Worm (Caenorhabditis elegans) whole organism, L4 larva: Measurements from ENCODE around the gene lipl-4.

Experiments used
- F10B5.3 ChIP-seq: sonication (generic microtip); optimal IDR thresholded peaks from 2 replicates; lab custom pipeline; 2016; ENCODE audit warnings: mild to moderate bottlenecking, missing genetic modification characterization, missing compliant biosample characterization
- F44E2.7 ChIP-seq: fragments of 200-800 bp; sonication (Bioruptor generic); IDR thresholded peaks from 2 replicates; pipeline ENCODE4 v2.1.2; 2022; ENCODE audit warnings: missing genetic modification characterization, missing compliant biosample characterization
- T26A8.4 ChIP-seq: fragments of 200-800 bp; sonication (Bioruptor generic); IDR thresholded peaks from 2 replicates; pipeline ENCODE4 v1.3.6; 2022; ENCODE audit warnings: missing genetic modification characterization, missing compliant biosample characterization
- Y48G9A.11 ChIP-seq: fragments of 200-800 bp; sonication (Bioruptor generic); IDR thresholded peaks from 2 replicates; pipeline ENCODE4 v1.3.6; 2022; ENCODE audit warnings: missing genetic modification reagents, missing genetic modification characterization, missing compliant biosample characterization
- Y5F2A.4 ChIP-seq: fragments of 200-800 bp; sonication (Bioruptor generic); optimal IDR thresholded peaks from 2 replicates; lab custom pipeline; 2018; ENCODE audit warnings: mild to moderate bottlenecking, missing genetic modification characterization, missing compliant biosample characterization
- Y75B8A.6 ChIP-seq: fragments of 200-800 bp; sonication (Bioruptor generic); IDR thresholded peaks from 2 replicates; pipeline ENCODE4 v1.3.6; 2022; ENCODE audit warnings: missing genetic modification reagents, missing genetic modification characterization, missing compliant biosample characterization
- arid-1 ChIP-seq: fragments of 200-800 bp; sonication (Bioruptor generic); conservative IDR thresholded peaks from 2 replicates; pipeline ENCODE4 v1.3.6; 2022; ENCODE audit warnings: missing genetic modification reagents, missing genetic modification characterization, missing compliant biosample characterization
- ceh-20 ChIP-seq: fragments of 200-800 bp; sonication (Bioruptor generic); IDR thresholded peaks from 2 replicates; pipeline ENCODE4 v1.3.6; 2022; ENCODE audit warnings: missing genetic modification reagents, missing genetic modification characterization, missing compliant biosample characterization
- ceh-32 ChIP-seq: sonication (generic microtip); optimal IDR thresholded peaks from 2 replicates; lab custom pipeline; 2016; ENCODE audit warnings: mild to moderate bottlenecking, missing genetic modification characterization, missing compliant biosample characterization; ENCODE audit not compliant: poor library complexity
- ceh-82 ChIP-seq: sonication (generic microtip); optimal IDR thresholded peaks from 2 replicates; lab custom pipeline; 2017; ENCODE audit warnings: missing biosample characterization, missing genetic modification characterization
- ces-1 ChIP-seq: fragments of 150-350 bp; sonication (generic microtip); optimal IDR thresholded peaks from 4 replicates; lab custom pipeline; 2014; ENCODE audit warnings: missing biosample characterization, missing genetic modification reagents, missing genetic modification characterization
- cey-2 ChIP-seq: sonication (generic microtip); optimal IDR thresholded peaks from 3 replicates; lab custom pipeline; 2017; ENCODE audit warnings: missing genetic modification characterization, mild to moderate bottlenecking, missing compliant biosample characterization, antibody characterized with exemption, borderline replicate concordance; ENCODE audit not compliant: insufficient read depth
- ctbp-1 ChIP-seq: fragments of 200-800 bp; sonication (Bioruptor generic); IDR thresholded peaks from 2 replicates; pipeline ENCODE4 v1.3.6; 2022; ENCODE audit warnings: missing genetic modification reagents, missing genetic modification characterization, missing compliant biosample characterization
- daf-8 ChIP-seq: fragments of 200-800 bp; sonication (Bioruptor generic); IDR thresholded peaks from 2 replicates; pipeline ENCODE4 v1.3.6; 2022; ENCODE audit warnings: missing genetic modification characterization, missing compliant biosample characterization
- dmd-8 ChIP-seq: fragments of 200-800 bp; sonication (Bioruptor generic); IDR thresholded peaks from 2 replicates; pipeline ENCODE4 v1.3.6; 2022; ENCODE audit warnings: missing genetic modification characterization, missing compliant biosample characterization
- egl-43 ChIP-seq: fragments of 200-800 bp; sonication (Bioruptor generic); IDR thresholded peaks from 2 replicates; pipeline ENCODE4 v1.3.6; 2022; ENCODE audit warnings: missing genetic modification reagents, missing genetic modification characterization, missing compliant biosample characterization
- fkh-10 ChIP-seq: fragments of 150-350 bp; optimal IDR thresholded peaks from 2 replicates; lab custom pipeline; 2014; ENCODE audit warnings: missing biosample characterization, missing genetic modification reagents, missing genetic modification characterization
- gei-8 ChIP-seq: fragments of 200-800 bp; sonication (Bioruptor generic); optimal IDR thresholded peaks from 2 replicates; lab custom pipeline; 2018; ENCODE audit warnings: mild to moderate bottlenecking, missing genetic modification characterization, missing compliant biosample characterization
- hif-1 ChIP-seq, 2 experiments: sonication (generic microtip); optimal IDR thresholded peaks; 2 replicates each; lab custom pipeline; 2016 to 2017; ENCODE audit warnings: missing compliant biosample characterization in 2 of 2, missing genetic modification characterization in 2 of 2, missing genetic modification reagents in 2 of 2, missing genotype in 2 of 2, mild to moderate bottlenecking in 1 of 2
- hlh-11 ChIP-seq: fragments of 200-800 bp; sonication (Bioruptor generic); optimal IDR thresholded peaks from 2 replicates; lab custom pipeline; 2018; ENCODE audit warnings: mild to moderate bottlenecking, missing genetic modification characterization, missing compliant biosample characterization
- hmg-1.1 ChIP-seq: fragments of 200-800 bp; sonication (Bioruptor generic); IDR thresholded peaks from 2 replicates; pipeline ENCODE4 v1.3.6; 2022; ENCODE audit warnings: missing genetic modification reagents, missing genetic modification characterization, missing compliant biosample characterization
- lin-13 ChIP-seq: fragments of 150-350 bp; optimal IDR thresholded peaks from 2 replicates; lab custom pipeline; 2014; ENCODE audit warnings: missing biosample characterization, missing genetic modification reagents, missing genetic modification characterization
- lin-38 ChIP-seq: fragments of 200-800 bp; sonication (Bioruptor generic); IDR thresholded peaks from 2 replicates; pipeline ENCODE4 v1.3.6; 2022; ENCODE audit warnings: missing genetic modification reagents, missing genetic modification characterization, missing compliant biosample characterization
- lsy-2 ChIP-seq, 2 experiments: fragments of 150-350 bp in 1 of 2; sonication (generic microtip) in 1 of 2; optimal IDR thresholded peaks; 2 replicates each; lab custom pipeline; 2014 to 2017; ENCODE audit warnings: missing biosample characterization in 2 of 2, missing genetic modification characterization in 2 of 2
- madf-5 ChIP-seq, 2 experiments: fragments of 200-800 bp; sonication (Bioruptor generic); IDR thresholded peaks; 2 replicates each; pipeline ENCODE4 v1.3.6; 2022; ENCODE audit warnings: missing compliant biosample characterization in 2 of 2, missing genetic modification characterization in 2 of 2
- mdl-1 ChIP-seq, 2 experiments: fragments of 150-350 bp in 1 of 2; sonication (generic microtip) in 1 of 2; optimal IDR thresholded peaks; 2 replicates each; lab custom pipeline; 2014 to 2017; ENCODE audit warnings: missing biosample characterization in 2 of 2, missing genetic modification characterization in 2 of 2
- mep-1 ChIP-seq: fragments of 150-350 bp; sonication (generic microtip); optimal IDR thresholded peaks from 3 replicates; lab custom pipeline; 2014; ENCODE audit warnings: missing biosample characterization, missing genetic modification characterization
- mxl-2 ChIP-seq: fragments of 200-800 bp; sonication (Bioruptor generic); conservative IDR thresholded peaks from 2 replicates; pipeline ENCODE4 v1.3.6; 2022; ENCODE audit warnings: missing genetic modification reagents, missing genetic modification characterization, missing compliant biosample characterization
- mxl-3 ChIP-seq: fragments of 200-800 bp; sonication (Bioruptor generic); optimal IDR thresholded peaks from 2 replicates; lab custom pipeline; 2018; ENCODE audit warnings: mild to moderate bottlenecking, missing genetic modification characterization, missing compliant biosample characterization
- nhr-102 ChIP-seq: sonication (generic microtip); optimal IDR thresholded peaks from 2 replicates; lab custom pipeline; 2016; ENCODE audit warnings: mild to moderate bottlenecking, missing genetic modification characterization, moderate library complexity, missing compliant biosample characterization
- nhr-11 ChIP-seq: fragments of 150-350 bp; optimal IDR thresholded peaks from 2 replicates; lab custom pipeline; 2014; ENCODE audit warnings: missing biosample characterization, missing genetic modification characterization
- nhr-237 ChIP-seq: sonication (generic microtip); optimal IDR thresholded peaks from 2 replicates; lab custom pipeline; 2017; ENCODE audit warnings: missing biosample characterization, missing genetic modification characterization
- nhr-25 ChIP-seq: sonication (generic microtip); optimal IDR thresholded peaks from 2 replicates; lab custom pipeline; 2017; ENCODE audit warnings: missing genetic modification characterization, mild to moderate bottlenecking, missing compliant biosample characterization, antibody characterized with exemption, moderate library complexity, borderline replicate concordance; ENCODE audit not compliant: insufficient read depth
- nhr-28 ChIP-seq: fragments of 150-350 bp; optimal IDR thresholded peaks from 2 replicates; lab custom pipeline; 2014; ENCODE audit warnings: missing biosample characterization, missing genetic modification characterization
- nhr-41 ChIP-seq: fragments of 200-800 bp; sonication (Bioruptor generic); IDR thresholded peaks from 2 replicates; pipeline ENCODE4 v1.3.6; 2022; ENCODE audit warnings: missing genetic modification reagents, missing genetic modification characterization, missing compliant biosample characterization
- nhr-42 ChIP-seq: fragments of 200-800 bp; sonication (Bioruptor generic); IDR thresholded peaks from 2 replicates; pipeline ENCODE4 v1.3.6; 2022; ENCODE audit warnings: missing genetic modification characterization, missing compliant biosample characterization
- nhr-48 ChIP-seq: sonication (generic microtip); optimal IDR thresholded peaks from 2 replicates; lab custom pipeline; 2016; ENCODE audit warnings: mild to moderate bottlenecking, missing genetic modification characterization, missing compliant biosample characterization
- nhr-6 ChIP-seq: fragments of 150-350 bp; optimal IDR thresholded peaks from 2 replicates; lab custom pipeline; 2014; ENCODE audit warnings: missing biosample characterization, missing genetic modification characterization
- nhr-76 ChIP-seq: fragments of 150-350 bp; optimal IDR thresholded peaks from 2 replicates; lab custom pipeline; 2014; ENCODE audit warnings: missing biosample characterization, missing genetic modification characterization
- pha-4 ChIP-seq, 2 experiments: fragments of 150-350 bp in 1 of 2; fragments of 200-800 bp in 1 of 2; sonication (Bioruptor generic) in 1 of 2; IDR thresholded peaks in 1 of 2; optimal IDR thresholded peaks in 1 of 2; 2 replicates each; pipeline versions ENCODE4 v1.3.6 to Lab custom; 2014 to 2022; ENCODE audit warnings: missing genetic modification characterization in 2 of 2, missing genetic modification reagents in 2 of 2, missing biosample characterization in 1 of 2, missing compliant biosample characterization in 1 of 2
- php-3 ChIP-seq: fragments of 200-800 bp; sonication (Bioruptor generic); IDR thresholded peaks from 2 replicates; pipeline ENCODE4 v1.3.6; 2022; ENCODE audit warnings: missing genetic modification reagents, missing genetic modification characterization, missing compliant biosample characterization
- set-16 ChIP-seq: fragments of 200-800 bp; sonication (Bioruptor generic); IDR thresholded peaks from 2 replicates; pipeline ENCODE4 v1.3.6; 2022; ENCODE audit warnings: missing genetic modification reagents, missing genetic modification characterization, missing compliant biosample characterization
- skn-1 ChIP-seq: fragments of 150-350 bp; optimal IDR thresholded peaks from 2 replicates; lab custom pipeline; 2014; ENCODE audit warnings: missing biosample characterization, missing genetic modification characterization
- spr-3 ChIP-seq: fragments of 200-800 bp; sonication (Bioruptor generic); optimal IDR thresholded peaks from 2 replicates; lab custom pipeline; 2018; ENCODE audit warnings: mild to moderate bottlenecking, missing genetic modification characterization, missing compliant biosample characterization
- tra-1 ChIP-seq: fragments of 200-800 bp; sonication (Bioruptor generic); IDR thresholded peaks from 2 replicates; pipeline ENCODE4 v1.3.6; 2022; ENCODE audit warnings: missing genetic modification reagents, missing genetic modification characterization, missing compliant biosample characterization
- unc-130 ChIP-seq: sonication (generic microtip); optimal IDR thresholded peaks from 2 replicates; lab custom pipeline; 2016; ENCODE audit warnings: missing genetic modification reagents, missing genetic modification characterization, missing compliant biosample characterization
- zfp-2 ChIP-seq: sonication (generic microtip); optimal IDR thresholded peaks from 2 replicates; lab custom pipeline; 2016; ENCODE audit warnings: mild to moderate bottlenecking, missing genetic modification characterization, missing compliant biosample characterization
- zfp-3 ChIP-seq: fragments of 200-800 bp; sonication (Bioruptor generic); conservative IDR thresholded peaks from 2 replicates; pipeline ENCODE4 v1.3.6; 2022; ENCODE audit warnings: missing genetic modification reagents, missing genetic modification characterization, missing compliant biosample characterization
- ztf-11 ChIP-seq: fragments of 150-350 bp; optimal IDR thresholded peaks from 2 replicates; lab custom pipeline; 2014; ENCODE audit warnings: missing biosample characterization, missing genetic modification characterization
- ztf-7 ChIP-seq: fragments of 150-350 bp; optimal IDR thresholded peaks from 2 replicates; lab custom pipeline; 2014; ENCODE audit warnings: missing biosample characterization, missing genetic modification characterization

Gene lipl-4

ce11 chrV:6559585-6559984, 9.6 kb downstream of the lipl-4 start (continued):
- TF ChIP-seq zfp-3 (GFP tag; lab: Robert Waterston, UW): 0 out of 2 replicates have a peak, but pooled peaks have one; percentile 65
- no peak for TF ChIP-seq nhr-25 (tag; lab: Kevin White, UChicago)
- no peak for TF ChIP-seq mep-1 (tag; lab: Kevin White, UChicago)
- peak; percentile 53 for TF ChIP-seq Y5F2A.4 (GFP tag; lab: Kevin White, UChicago)
- no peak for TF ChIP-seq fkh-10 (GFP tag; lab: Kevin White, UChicago)
- TF ChIP-seq cey-2 (tag; lab: Kevin White, UChicago): no peak
- TF ChIP-seq hif-1 (tag; optimal IDR thresholded peaks at IDR 0.05; lab: Kevin White, UChicago): no peak
- no peak for TF ChIP-seq Y75B8A.6 (GFP tag; lab: Robert Waterston, UW)
- TF ChIP-seq php-3 (GFP tag; lab: Robert Waterston, UW): peak; percentile 74
- no peak for TF ChIP-seq hlh-11 (tag; lab: Kevin White, UChicago)
- no peak for TF ChIP-seq ces-1 (GFP tag; lab: Kevin White, UChicago)
- TF ChIP-seq ztf-11 (tag; lab: Kevin White, UChicago): no peak
- TF ChIP-seq ctbp-1 (GFP tag; lab: Robert Waterston, UW): no peak; the same call in 1 of the 2 replicates
- no peak for TF ChIP-seq hmg-1.1
- no peak for TF ChIP-seq F10B5.3 (tag; lab: Kevin White, UChicago)
- TF ChIP-seq tra-1 (GFP tag; lab: Robert Waterston, UW): no peak
- TF ChIP-seq nhr-6: no peak
- TF ChIP-seq skn-1 (tag; lab: Kevin White, UChicago): no peak
- no peak for TF ChIP-seq Y48G9A.11 (GFP tag; lab: Robert Waterston, UW)
- no peak; the same call in none of the 2 replicates for TF ChIP-seq lin-38 (GFP tag; lab: Robert Waterston, UW)
- TF ChIP-seq nhr-48 (tag; lab: Kevin White, UChicago): peak; percentile 29
- no peak for TF ChIP-seq ztf-7
- TF ChIP-seq ceh-20 (GFP tag; lab: Robert Waterston, UW): 0 out of 2 replicates have a peak, but pooled peaks have one; percentile 57
- TF ChIP-seq gei-8 (GFP tag; lab: Kevin White, UChicago): peak; percentile 64
- TF ChIP-seq lin-13 (GFP tag; lab: Kevin White, UChicago): no peak
- no peak for TF ChIP-seq lsy-2 (tag; optimal IDR thresholded peaks at IDR 0.05; lab: Kevin White, UChicago)
- TF ChIP-seq dmd-8 (GFP tag; lab: Robert Waterston, UW): peak; percentile 96
- 0 out of 2 replicates have a peak, but pooled peaks have one; percentile 42 for TF ChIP-seq mxl-2
- no peak for TF ChIP-seq daf-8 (GFP tag; lab: Robert Waterston, UW)
- peak; percentile 83; the same call in 1 of the 2 replicates for TF ChIP-seq pha-4 (GFP tag; IDR thresholded peaks at IDR 0.05; lab: Robert Waterston, UW)
- no peak for TF ChIP-seq pha-4 (tag; optimal IDR thresholded peaks at IDR 0.05; lab: Kevin White, UChicago)
- TF ChIP-seq spr-3 (GFP tag; lab: Kevin White, UChicago): peak; percentile 67
- no peak for TF ChIP-seq ceh-82
- no peak for TF ChIP-seq egl-43 (GFP tag; lab: Robert Waterston, UW)
- TF ChIP-seq nhr-237: no peak
- TF ChIP-seq mxl-3 (GFP tag; lab: Kevin White, UChicago): no peak
- TF ChIP-seq nhr-42 (GFP tag; lab: Robert Waterston, UW): no peak
- TF ChIP-seq mdl-1 (tag; optimal IDR thresholded peaks at IDR 0.05; lab: Kevin White, UChicago): no peak
- TF ChIP-seq nhr-76 (tag; lab: Kevin White, UChicago): no peak
- TF ChIP-seq F44E2.7 (GFP tag; lab: Robert Waterston, UW): peak; percentile 88; the same call in 1 of the 2 replicates
- TF ChIP-seq ceh-32 (tag; lab: Kevin White, UChicago): no peak
- TF ChIP-seq unc-130: peak; percentile 3
- TF ChIP-seq nhr-28 (tag; lab: Kevin White, UChicago): peak; percentile 24
- TF ChIP-seq nhr-41: 0 out of 2 replicates have a peak, but pooled peaks have one; percentile 57
- TF ChIP-seq nhr-102 (tag; lab: Kevin White, UChicago): no peak
- TF ChIP-seq zfp-2 (tag; lab: Kevin White, UChicago): peak; percentile 30
- peak; percentile 78 for TF ChIP-seq arid-1 (GFP tag; lab: Robert Waterston, UW)
- no peak for TF ChIP-seq nhr-11 (tag; lab: Kevin White, UChicago)
- no peak for TF ChIP-seq T26A8.4 (GFP tag; lab: Robert Waterston, UW)
- no peak for TF ChIP-seq set-16 (GFP tag; lab: Robert Waterston, UW)
- 0 out of 4 replicates have a peak, but pooled peaks of 1 of the 2 experiments have one; percentile 52 for TF ChIP-seq madf-5 (GFP tag; IDR thresholded peaks at IDR 0.05; lab: Robert Waterston, UW)
